Worm (Caenorhabditis elegans): ENCODE results near the gene era-1.
A peak's percentile ranks its signal among the peaks of the same experiment; 100 is the strongest.

era-1 gene

ce11 chrV:6709050-6709683, 6.3 kb downstream of the era-1 start, which contains the start of gene dlst-1:
TSS of gene dlst-1 (minus strand) at chrV:6709101.
- TF ChIP-seq egl-27 (tag; optimal IDR thresholded peaks at IDR 0.05): no peak
- TF ChIP-seq blmp-1 (tag; optimal IDR thresholded peaks at IDR 0.05; ENCODE audit: insufficient read depth): no peak
- TF ChIP-seq lsy-2 (tag; optimal IDR thresholded peaks at IDR 0.05): peak; percentile 21 to 45
- no peak for TF ChIP-seq snpc-4 (tag; optimal IDR thresholded peaks at IDR 0.05)
- TF ChIP-seq nhr-21 (tag; optimal IDR thresholded peaks at IDR 0.05): peak; percentile 8
- TF ChIP-seq gmeb-1 (tag; optimal IDR thresholded peaks at IDR 0.05): peak; percentile 43
- peak; percentile 66 for TF ChIP-seq sma-3 (GFP tag; optimal IDR thresholded peaks at IDR 0.05)
- no peak for TF ChIP-seq unc-39 (tag; optimal IDR thresholded peaks at IDR 0.05)
- peak; percentile 47 for TF ChIP-seq nhr-129 (tag; optimal IDR thresholded peaks at IDR 0.05)
- TF ChIP-seq F13H6.1 (tag; optimal IDR thresholded peaks at IDR 0.05): peak; percentile 40
- peak; percentile 29 for TF ChIP-seq C34F6.9 (tag; optimal IDR thresholded peaks at IDR 0.05)
- peak; percentile 45 for TF ChIP-seq nhr-25 (tag; optimal IDR thresholded peaks at IDR 0.05)
- TF ChIP-seq lin-11 (tag; optimal IDR thresholded peaks at IDR 0.05): peak; percentile 25

ce11 chrV:6710462-6710861, 7.6 kb downstream of the era-1 start, which contains the start of gene sna-1:
TSS of gene sna-1 (minus strand) at chrV:6710679.
- TF ChIP-seq ama-1 (optimal IDR thresholded peaks at IDR 0.05): peak; percentile 36
- TF ChIP-seq unc-55 (GFP tag; optimal IDR thresholded peaks at IDR 0.05): peak; percentile 28
- no peak for TF ChIP-seq gmeb-1 (tag; optimal IDR thresholded peaks at IDR 0.05)

DNA sequence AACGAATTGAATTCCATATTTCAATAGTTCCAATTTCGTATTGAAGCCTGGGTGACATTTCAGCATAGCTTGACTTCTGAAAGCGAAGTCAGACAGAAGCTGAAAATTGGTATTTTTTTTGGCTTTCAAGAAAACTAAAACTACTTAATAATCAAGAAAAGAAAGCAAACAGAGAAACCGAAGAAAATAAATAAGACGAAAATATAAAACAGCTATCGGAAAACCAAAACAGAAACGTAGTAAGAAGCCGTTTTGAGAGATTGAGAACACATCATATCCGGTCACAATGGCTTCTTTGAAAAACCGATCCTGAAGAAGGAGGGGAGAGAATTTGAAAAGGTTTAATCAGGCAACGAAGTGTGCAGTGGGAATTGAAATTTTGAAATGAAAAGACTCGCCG, 15.4 kb downstream of the era-1 start, which contains the start of gene srg-30:
Gene srg-30 (minus strand): TSS at position 101 of the 400 bp plus-strand sequence.
- TF ChIP-seq nhr-25 (tag; optimal IDR thresholded peaks at IDR 0.05) (no peak), nhr-11 (tag; optimal IDR thresholded peaks at IDR 0.05) (no peak), ceh-82 (tag; optimal IDR thresholded peaks at IDR 0.05) (no peak), Y55F3AM.14 (GFP tag; optimal IDR thresholded peaks at IDR 0.05) (no peak)

DNA sequence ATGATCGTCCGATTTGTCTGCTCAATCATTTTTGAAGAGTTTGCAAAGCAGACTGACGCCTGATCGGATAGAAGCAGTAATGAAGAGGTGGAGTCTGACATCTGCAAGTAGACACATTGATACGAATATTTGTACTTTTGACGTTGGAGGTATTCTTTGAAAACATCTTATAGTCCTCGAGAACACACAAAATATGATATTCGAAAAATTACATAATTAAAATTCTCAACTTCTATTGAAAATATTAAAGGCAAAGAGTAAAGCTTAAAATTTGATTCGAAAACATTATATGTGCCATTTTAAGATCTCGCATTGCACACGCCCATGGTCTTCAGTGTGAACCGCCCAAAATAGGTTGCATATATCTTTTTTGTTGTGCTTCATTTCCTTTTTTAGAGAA, 19.5 kb downstream of the era-1 start, which contains the start of gene ZC487.2:
Gene ZC487.2 (minus strand): TSS at position 101 of the 400 bp plus-strand sequence.
- TF ChIP-seq unc-39 (tag; optimal IDR thresholded peaks at IDR 0.05) (no peak), unc-55 (GFP tag; optimal IDR thresholded peaks at IDR 0.05) (no peak), nhr-23 (tag; optimal IDR thresholded peaks at IDR 0.05) (no peak), skn-1 (tag; optimal IDR thresholded peaks at IDR 0.05) (no peak)

- TF ChIP-seq gmeb-1 (tag; optimal IDR thresholded peaks at IDR 0.05): no peak
- no peak for TF ChIP-seq fos-1 (tag; optimal IDR thresholded peaks at IDR 0.05)
- TF ChIP-seq nhr-77 (tag; optimal IDR thresholded peaks at IDR 0.05): no peak
- no peak for TF ChIP-seq skn-1 (tag; optimal IDR thresholded peaks at IDR 0.05)
- TF ChIP-seq unc-62 (GFP tag; optimal IDR thresholded peaks at IDR 0.05): no peak
- TF ChIP-seq ztf-4 (tag; optimal IDR thresholded peaks at IDR 0.05): no peak
- no peak for TF ChIP-seq nhr-10 (tag; optimal IDR thresholded peaks at IDR 0.05)
- TF ChIP-seq mab-5 (tag; optimal IDR thresholded peaks at IDR 0.05): peak; percentile 11
- peak; percentile 1 for TF ChIP-seq sma-9 (GFP tag; optimal IDR thresholded peaks at IDR 0.05)
- no peak for TF ChIP-seq sma-9 (tag; optimal IDR thresholded peaks at IDR 0.05)
- no peak for TF ChIP-seq lsy-2 (tag; optimal IDR thresholded peaks at IDR 0.05)
- TF ChIP-seq elt-3 (tag; optimal IDR thresholded peaks at IDR 0.05): no peak
- no peak for TF ChIP-seq nhr-21 (tag; optimal IDR thresholded peaks at IDR 0.05)
- no peak for TF ChIP-seq ceh-82 (tag; optimal IDR thresholded peaks at IDR 0.05)
These were observed 23.4 kb downstream of the era-1 start for ce11 chrV:6726279-6726678.

DNA sequence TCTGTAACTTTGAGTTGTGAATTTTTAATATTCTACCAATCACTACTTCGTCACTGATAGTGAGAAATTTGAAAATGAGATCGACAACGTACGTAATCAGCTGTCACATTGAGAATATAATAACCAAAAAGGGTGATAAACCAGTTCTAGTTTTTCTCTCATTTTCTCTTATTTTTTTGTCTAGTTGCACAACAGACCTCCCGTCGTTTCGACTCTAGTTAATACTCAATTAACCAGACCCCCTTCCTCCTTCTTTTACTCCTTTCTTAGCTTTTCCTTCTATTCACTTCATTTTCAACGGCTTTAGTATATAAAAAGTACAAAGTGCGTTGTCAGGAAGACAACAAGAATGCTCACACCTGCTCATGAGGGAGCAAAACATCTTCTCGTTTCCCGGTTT, 24.4 kb downstream of the era-1 start, which contains the start of gene ZC487.1:
Gene ZC487.1 (plus strand): TSS at position 301 of the 400 bp plus-strand sequence.
- TF ChIP-seq sma-9 (GFP tag; optimal IDR thresholded peaks at IDR 0.05) (no peak), sma-9 (tag; optimal IDR thresholded peaks at IDR 0.05) (no peak), elt-3 (tag; optimal IDR thresholded peaks at IDR 0.05) (no peak), egl-27 (tag; optimal IDR thresholded peaks at IDR 0.05) (no peak), zag-1 (tag; optimal IDR thresholded peaks at IDR 0.05) (no peak), unc-39 (tag; optimal IDR thresholded peaks at IDR 0.05) (no peak), skn-1 (tag; optimal IDR thresholded peaks at IDR 0.05) (no peak), ztf-11 (tag; optimal IDR thresholded peaks at IDR 0.05) (no peak), lsy-2 (tag; optimal IDR thresholded peaks at IDR 0.05) (no peak), R02D3.7 (tag; optimal IDR thresholded peaks at IDR 0.05) (no peak), elt-1 (tag; optimal IDR thresholded peaks at IDR 0.05) (no peak), C34F6.9 (tag; optimal IDR thresholded peaks at IDR 0.05) (no peak), lin-11 (tag; optimal IDR thresholded peaks at IDR 0.05) (no peak)

All from whole organism, L2 larva.